Fruit fly (Drosophila melanogaster) whole organism, embryonic: ENCODE results near the gene Mur2B.
A peak's percentile ranks its signal among the peaks of the same experiment; 100 is the strongest.

Source experiments
- Abd-B ChIP-seq: fragments of 200-800 bp; sonication (Bioruptor generic); optimal IDR thresholded peaks from 2 replicates; lab custom pipeline; 2018; ENCODE audit warnings: missing biosample characterization, mild to moderate bottlenecking, missing genetic modification characterization, moderate library complexity
- Ada2b ChIP-seq: fragments of 200-800 bp; sonication (Bioruptor generic); IDR thresholded peaks from 2 replicates; pipeline ENCODE4 v1.3.6; 2022; ENCODE audit warnings: missing biosample characterization, missing genetic modification characterization
- Adf1 ChIP-seq: fragments of 200-800 bp; sonication (Bioruptor generic); IDR thresholded peaks from 2 replicates; pipeline ENCODE4 v1.3.6; 2022; ENCODE audit warnings: missing biosample characterization, missing genetic modification characterization
- C15 ChIP-seq: fragments of 200-800 bp; sonication (Bioruptor generic); IDR thresholded peaks from 3 replicates; pipeline ENCODE4 v1.3.6; 2022; ENCODE audit warnings: missing biosample characterization, missing genetic modification characterization
- CG10321 ChIP-seq: fragments of 200-800 bp; sonication (Bioruptor generic); IDR thresholded peaks from 2 replicates; pipeline ENCODE4 v1.3.6; 2022; ENCODE audit warnings: missing biosample characterization, missing genetic modification characterization
- CG10431 ChIP-seq: fragments of 200-800 bp; sonication (Bioruptor generic); optimal IDR thresholded peaks from 3 replicates; lab custom pipeline; 2018; ENCODE audit warnings: missing biosample characterization, mild to moderate bottlenecking, missing genetic modification characterization
- CG12236 ChIP-seq: fragments of 200-800 bp; sonication (Bioruptor generic); optimal IDR thresholded peaks from 2 replicates; lab custom pipeline; 2016; ENCODE audit warnings: missing biosample characterization, missing genetic modification characterization
- CG13296 ChIP-seq: fragments of 200-800 bp; sonication (Bioruptor generic); optimal IDR thresholded peaks from 3 replicates; lab custom pipeline; 2018; ENCODE audit warnings: missing biosample characterization, mild to moderate bottlenecking, missing genetic modification characterization
- CG13775 ChIP-seq: fragments of 200-800 bp; sonication (Bioruptor generic); optimal IDR thresholded peaks from 3 replicates; lab custom pipeline; 2017; ENCODE audit warnings: missing biosample characterization, mild to moderate bottlenecking, missing genetic modification characterization
- CG15269 ChIP-seq: fragments of 200-800 bp; sonication (Bioruptor generic); optimal IDR thresholded peaks from 2 replicates; lab custom pipeline; 2018; ENCODE audit warnings: missing biosample characterization, mild to moderate bottlenecking, missing genetic modification characterization, moderate library complexity
- CG16863 ChIP-seq: fragments of 200-800 bp; sonication (Bioruptor generic); optimal IDR thresholded peaks from 3 replicates; lab custom pipeline; 2016; ENCODE audit warnings: missing biosample characterization, missing genetic modification characterization
- CG31365 ChIP-seq: fragments of 200-800 bp; sonication (Bioruptor generic); optimal IDR thresholded peaks from 2 replicates; lab custom pipeline; 2018; ENCODE audit warnings: missing biosample characterization, mild to moderate bottlenecking, missing genetic modification characterization
- CG3407 ChIP-seq: fragments of 200-800 bp; sonication (Bioruptor generic); optimal IDR thresholded peaks from 2 replicates; lab custom pipeline; 2018; ENCODE audit warnings: missing biosample characterization, mild to moderate bottlenecking, missing genetic modification characterization
- CG4404 ChIP-seq: fragments of 200-800 bp; sonication (Bioruptor generic); IDR thresholded peaks from 2 replicates; pipeline ENCODE4 v1.3.6; 2022; ENCODE audit warnings: missing biosample characterization, missing genetic modification characterization
- CG4424 ChIP-seq: fragments of 200-800 bp; sonication (Bioruptor generic); optimal IDR thresholded peaks from 3 replicates; lab custom pipeline; 2016; ENCODE audit warnings: missing biosample characterization, missing genetic modification characterization
- CG4617 ChIP-seq: fragments of 200-800 bp; sonication (Bioruptor generic); optimal IDR thresholded peaks from 3 replicates; lab custom pipeline; 2016; ENCODE audit warnings: missing biosample characterization, missing genetic modification characterization, borderline replicate concordance
- CG6175 ChIP-seq: fragments of 200-800 bp; sonication (Bioruptor generic); IDR thresholded peaks from 3 replicates; pipeline ENCODE4 v1.3.6; 2022; ENCODE audit warnings: missing biosample characterization, missing genetic modification characterization
- CG6254 ChIP-seq: fragments of 200-800 bp; sonication (Bioruptor generic); optimal IDR thresholded peaks from 3 replicates; lab custom pipeline; 2017; ENCODE audit warnings: mild to moderate bottlenecking, missing biosample characterization, missing genetic modification reagents, missing genetic modification characterization
- CG9437 ChIP-seq: fragments of 200-800 bp; sonication (Bioruptor generic); optimal IDR thresholded peaks from 2 replicates; lab custom pipeline; 2018; ENCODE audit warnings: missing biosample characterization, mild to moderate bottlenecking, missing genetic modification characterization
- CkIIα-i1 ChIP-seq: fragments of 200-800 bp; sonication (Bioruptor generic); IDR thresholded peaks from 2 replicates; pipeline ENCODE4 v1.3.6; 2022; ENCODE audit warnings: missing biosample characterization, missing genetic modification characterization
- Dref ChIP-seq: fragments of 200-800 bp; sonication (Bioruptor generic); IDR thresholded peaks from 2 replicates; pipeline ENCODE4 v1.3.6; 2022; ENCODE audit warnings: missing biosample characterization, missing genetic modification characterization
- ERR ChIP-seq: fragments of 200-800 bp; sonication (Bioruptor generic); optimal IDR thresholded peaks from 2 replicates; lab custom pipeline; 2016; ENCODE audit warnings: missing biosample characterization, missing genetic modification characterization
- Ets65A ChIP-seq: fragments of 200-800 bp; sonication (Bioruptor generic); peaks from one replicate; lab custom pipeline; 2016; ENCODE audit warnings: missing biosample characterization, missing genetic modification characterization
- H2.0 ChIP-seq: fragments of 200-800 bp; sonication (Bioruptor generic); IDR thresholded peaks from 2 replicates; pipeline ENCODE4 v1.3.6; 2022; ENCODE audit warnings: missing biosample characterization, missing genetic modification characterization
- Jarid2 ChIP-seq: fragments of 200-800 bp; sonication (Bioruptor generic); optimal IDR thresholded peaks from 3 replicates; lab custom pipeline; 2017; ENCODE audit warnings: mild to moderate bottlenecking, missing biosample characterization, missing genetic modification reagents, missing genetic modification characterization
- Lhr ChIP-seq: fragments of 200-800 bp; sonication (Bioruptor generic); optimal IDR thresholded peaks from 3 replicates; lab custom pipeline; 2017; ENCODE audit warnings: mild to moderate bottlenecking, missing biosample characterization, missing genetic modification reagents, missing genetic modification characterization
- NK7.1 ChIP-seq: fragments of 200-800 bp; sonication (Bioruptor generic); optimal IDR thresholded peaks from 3 replicates; lab custom pipeline; 2016; ENCODE audit warnings: missing biosample characterization, missing genetic modification characterization
- bigmax ChIP-seq: fragments of 200-800 bp; sonication (Bioruptor generic); optimal IDR thresholded peaks from 2 replicates; lab custom pipeline; 2018; ENCODE audit warnings: missing biosample characterization, mild to moderate bottlenecking, missing genetic modification characterization
- dysf ChIP-seq: fragments of 200-800 bp; sonication (Bioruptor generic); IDR thresholded peaks from 3 replicates; pipeline ENCODE4 v1.3.6; 2022; ENCODE audit warnings: missing biosample characterization, missing genetic modification characterization
- emc ChIP-seq: fragments of 200-800 bp; sonication (Bioruptor generic); optimal IDR thresholded peaks from 2 replicates; lab custom pipeline; 2016; ENCODE audit warnings: missing biosample characterization, missing genetic modification characterization
- ewg ChIP-seq: fragments of 200-800 bp; sonication (Bioruptor generic); optimal IDR thresholded peaks from 3 replicates; lab custom pipeline; 2017; ENCODE audit warnings: mild to moderate bottlenecking, missing biosample characterization, missing genetic modification reagents, missing genetic modification characterization
- eyg ChIP-seq: fragments of 200-800 bp; sonication (Bioruptor generic); optimal IDR thresholded peaks from 3 replicates; lab custom pipeline; 2016; ENCODE audit warnings: missing biosample characterization, missing genetic modification characterization
- ftz-f1 ChIP-seq: fragments of 200-800 bp; sonication (Bioruptor generic); optimal IDR thresholded peaks from 2 replicates; lab custom pipeline; 2016; ENCODE audit warnings: missing biosample characterization, missing genetic modification characterization
- fu2 ChIP-seq: fragments of 200-800 bp; sonication (Bioruptor generic); optimal IDR thresholded peaks from 2 replicates; lab custom pipeline; 2016; ENCODE audit warnings: missing biosample characterization, missing genetic modification characterization
- grn ChIP-seq: fragments of 200-800 bp; sonication (Bioruptor generic); optimal IDR thresholded peaks from 3 replicates; lab custom pipeline; 2017; ENCODE audit warnings: missing biosample characterization, missing genetic modification characterization
- kay ChIP-seq: fragments of 200-800 bp; sonication (Bioruptor generic); optimal IDR thresholded peaks from 2 replicates; lab custom pipeline; 2016; ENCODE audit warnings: missing biosample characterization, missing genetic modification characterization
- lilli ChIP-seq: fragments of 200-800 bp; sonication (Bioruptor generic); optimal IDR thresholded peaks from 3 replicates; lab custom pipeline; 2016; ENCODE audit warnings: missing biosample characterization, missing genetic modification characterization
- lov ChIP-seq, 2 experiments: fragments of 200-800 bp in 1 of 2; fragments of >200 bp in 1 of 2; sonication (Bioruptor generic) in 1 of 2; IDR thresholded peaks in 1 of 2; optimal IDR thresholded peaks in 1 of 2; 2 replicates in 1 of 2; 3 replicates in 1 of 2; pipeline versions ENCODE4 v1.3.6 to Lab custom; 2017 to 2022; ENCODE audit warnings: missing biosample characterization in 1 of 2, missing genetic modification characterization in 1 of 2
- pan ChIP-seq, 4 experiments: fragments of >200 bp in 3 of 4; fragments of 200-800 bp in 1 of 4; sonication (Bioruptor generic) in 1 of 4; optimal IDR thresholded peaks in 3 of 4; IDR thresholded peaks in 1 of 4; 2 replicates each; pipeline versions ENCODE4 v1.3.6 to Lab custom; 2017 to 2022; ENCODE audit warnings: missing biosample characterization in 2 of 4, missing genetic modification characterization in 2 of 4, mixed read lengths in 1 of 4
- row ChIP-seq: fragments of 200-800 bp; sonication (Bioruptor generic); IDR thresholded peaks from 3 replicates; pipeline ENCODE4 v1.3.6; 2022; ENCODE audit warnings: missing biosample characterization, missing genetic modification characterization
- slou ChIP-seq: fragments of 200-800 bp; sonication (Bioruptor generic); optimal IDR thresholded peaks from 3 replicates; lab custom pipeline; 2016; ENCODE audit warnings: missing biosample characterization, missing genetic modification characterization
- slp2 ChIP-seq: fragments of 200-800 bp; sonication (Bioruptor generic); optimal IDR thresholded peaks from 2 replicates; lab custom pipeline; 2016; ENCODE audit warnings: missing biosample characterization, missing genetic modification characterization
- tap ChIP-seq: fragments of 200-800 bp; optimal IDR thresholded peaks from 3 replicates; lab custom pipeline; 2019; ENCODE audit warnings: missing biosample characterization, mild to moderate bottlenecking, missing genetic modification characterization, moderate library complexity
- tin ChIP-seq: fragments of 200-800 bp; sonication (Bioruptor generic); optimal IDR thresholded peaks from 3 replicates; lab custom pipeline; 2016; ENCODE audit warnings: missing biosample characterization, missing genetic modification characterization
- tna ChIP-seq: fragments of 200-800 bp; sonication (Bioruptor generic); IDR thresholded peaks from 2 replicates; pipeline ENCODE4 v1.3.6; 2022; ENCODE audit warnings: missing biosample characterization, missing genetic modification characterization; ENCODE audit not compliant: partially characterized antibody
- vnd ChIP-seq: fragments of 200-800 bp; sonication (Bioruptor generic); IDR thresholded peaks from 3 replicates; pipeline ENCODE4 v1.3.6; 2022; ENCODE audit warnings: missing biosample characterization, missing genetic modification characterization; ENCODE audit not compliant: partially characterized antibody
- vvl ChIP-seq: fragments of 200-800 bp; sonication (Bioruptor generic); IDR thresholded peaks from 2 replicates; pipeline ENCODE4 v1.3.6; 2022; ENCODE audit warnings: missing biosample characterization, missing genetic modification characterization
- wdn ChIP-seq: fragments of 200-800 bp; sonication (Bioruptor generic); IDR thresholded peaks from 2 replicates; pipeline ENCODE4 v1.3.6; 2022; ENCODE audit warnings: missing biosample characterization, missing genetic modification characterization

The Mur2B gene

DNA sequence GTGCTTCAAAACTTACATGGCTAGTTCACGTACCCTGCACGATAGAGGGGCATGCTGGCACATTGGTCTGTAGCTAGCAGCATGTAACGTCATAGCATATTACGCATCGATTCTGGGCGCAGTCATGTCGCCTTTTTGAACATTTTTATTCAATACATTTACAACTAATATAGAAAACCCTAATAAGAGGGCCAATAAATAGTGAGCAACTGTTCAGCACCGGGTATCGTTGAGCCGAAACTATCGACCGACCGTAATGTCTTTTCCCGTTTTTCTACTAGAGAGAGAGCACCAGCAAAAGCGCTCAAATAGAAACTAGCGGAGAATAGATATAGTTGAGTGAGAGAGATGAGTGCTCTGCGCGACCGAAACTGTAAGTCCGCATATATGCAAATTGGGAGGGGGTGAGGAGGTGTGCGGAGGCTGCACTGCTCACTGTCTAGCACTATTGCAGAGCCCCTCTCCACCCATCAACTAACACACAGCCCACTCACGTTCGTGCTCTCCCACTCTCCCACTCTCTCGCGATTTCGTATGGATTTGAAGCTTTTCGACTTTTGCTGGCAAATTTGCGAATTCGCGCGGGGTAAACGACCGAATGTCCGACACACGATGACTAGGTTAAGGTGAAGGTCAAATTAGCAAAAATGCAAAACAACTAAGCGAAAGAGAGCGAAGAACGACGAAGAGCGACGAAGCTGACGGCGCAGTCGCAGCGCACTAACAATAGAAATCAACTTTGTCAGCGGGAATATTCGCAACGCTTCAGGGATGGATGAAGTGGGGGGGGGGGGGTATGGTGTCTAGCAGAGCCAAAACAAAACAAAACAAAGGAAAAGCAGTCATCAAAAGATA, 49.6 kb downstream of the Mur2B start (continued):
- TF ChIP-seq CG13775 (GFP tag; lab: Kevin White, UChicago) (peak; percentile 69), pan (optimal IDR thresholded peaks at IDR 0.05; lab: Kevin White, UChicago) (no peak), pan (GFP tag; optimal IDR thresholded peaks at IDR 0.05 in 1 of 2, IDR thresholded peaks at IDR 0.05 in 1 of 2) (peak in 1 of 2 experiments; percentile 85), CG4617 (GFP tag; lab: Kevin White, UChicago) (peak; percentile 18), lov (optimal IDR thresholded peaks at IDR 0.05; lab: Kevin White, UChicago) (no peak), lov (GFP tag; IDR thresholded peaks at IDR 0.05; lab: Robert Waterston, UW) (no peak), CG9437 (GFP tag; lab: Kevin White, UChicago) (peak; percentile 59), Dref (GFP tag; lab: Robert Waterston, UW) (no peak), CG15269 (peak; percentile 82), ftz-f1 (GFP tag; lab: Kevin White, UChicago) (peak; percentile 5), H2.0 (peak; percentile 65; the same call in 1 of the 2 replicates), CG12236 (GFP tag; lab: Kevin White, UChicago) (peak; percentile 56), CG31365 (peak; percentile 12), Ada2b (GFP tag; lab: Robert Waterston, UW) (peak; percentile 86), Jarid2 (GFP tag; lab: Kevin White, UChicago) (peak; percentile 16), slp2 (peak; percentile 72), kay (GFP tag; lab: Kevin White, UChicago) (peak; percentile 77), ewg (GFP tag; lab: Kevin White, UChicago) (peak; percentile 60), CG4404 (GFP tag; lab: Robert Waterston, UW) (peak; percentile 74), wdn (GFP tag; lab: Robert Waterston, UW) (peak; percentile 69), dysf (peak; percentile 93), vvl (GFP tag; lab: Robert Waterston, UW) (peak; percentile 84), Lhr (GFP tag; lab: Kevin White, UChicago) (peak; percentile 16), CG10431 (GFP tag; lab: Kevin White, UChicago) (peak; percentile 34), emc (GFP tag; lab: Kevin White, UChicago) (peak; percentile 63), NK7.1 (GFP tag; lab: Kevin White, UChicago) (peak; percentile 65), ERR (GFP tag; lab: Kevin White, UChicago) (peak; percentile 72), lilli (GFP tag; lab: Kevin White, UChicago) (peak; percentile 91), tin (GFP tag; lab: Kevin White, UChicago) (peak; percentile 71), CG6254 (GFP tag; lab: Kevin White, UChicago) (no peak), vnd (GFP tag; lab: Robert Waterston, UW) (no peak), CkIIα-i1 (GFP tag; lab: Robert Waterston, UW) (no peak; the same call in 1 of the 2 replicates), grn (GFP tag; lab: Kevin White, UChicago) (no peak), row (GFP tag; lab: Robert Waterston, UW) (peak; percentile 97), CG3407 (GFP tag; lab: Kevin White, UChicago) (peak; percentile 17), slou (no peak), CG10321 (no peak), tap (tag; lab: Kevin White, UChicago) (peak; percentile 66), CG6175 (GFP tag; lab: Robert Waterston, UW) (peak; percentile 57; the same call in 1 of the 3 replicates), CG16863 (GFP tag; lab: Kevin White, UChicago) (peak; percentile 82), Ets65A (GFP tag; lab: Kevin White, UChicago) (peak; percentile 97), tna (GFP tag; lab: Robert Waterston, UW) (no peak), eyg (GFP tag; lab: Kevin White, UChicago) (peak; percentile 43), CG4424 (peak; percentile 67), Adf1 (GFP tag; lab: Robert Waterston, UW) (peak; percentile 63), Abd-B (GFP tag; lab: Kevin White, UChicago) (peak; percentile 82), fu2 (GFP tag; lab: Kevin White, UChicago) (peak; percentile 88), CG13296 (GFP tag; lab: Kevin White, UChicago) (peak; percentile 67), bigmax (no peak), C15 (no peak)
